Fruit fly (Drosophila melanogaster): ENCODE results near the gene CG13674.

The CG13674 gene

dm6 chr3L:8186627-8187396 is 32.0 kb downstream of the CG13674 start, which contains the start of the genes ERR and Atg18a (continued):
- TF ChIP-seq CG8089 (GFP tag; optimal IDR thresholded peaks at IDR 0.05) (peak; percentile 76), CG2678 (tag; optimal IDR thresholded peaks at IDR 0.05) (peak; percentile 84), croc (GFP tag; conservative IDR thresholded peaks at IDR 0.05) (peak; percentile 85), CG6813 (GFP tag; optimal IDR thresholded peaks at IDR 0.05) (no peak), sc (optimal IDR thresholded peaks at IDR 0.05) (no peak), sc (GFP tag; optimal IDR thresholded peaks at IDR 0.05) (peak; percentile 56), Hey (tag; optimal IDR thresholded peaks at IDR 0.05) (peak; percentile 57), CG10462 (GFP tag; optimal IDR thresholded peaks at IDR 0.05) (peak; percentile 71), CG13424 (tag; optimal IDR thresholded peaks at IDR 0.05) (peak; percentile 89), ken (GFP tag; IDR thresholded peaks at IDR 0.05) (peak; percentile 87), btn (GFP tag; optimal IDR thresholded peaks at IDR 0.05) (peak; percentile 46), CG9797 (GFP tag; optimal IDR thresholded peaks at IDR 0.05) (peak; percentile 50), tio (GFP tag; optimal IDR thresholded peaks at IDR 0.05) (no peak), Meics (GFP tag; optimal IDR thresholded peaks at IDR 0.05) (peak; percentile 80), Taf1 (GFP tag; IDR thresholded peaks at IDR 0.05) (peak; percentile 78), gce (GFP tag; IDR thresholded peaks at IDR 0.05) (peak; percentile 48; the same call in 1 of the 3 replicates), Mad (GFP tag; optimal IDR thresholded peaks at IDR 0.05) (peak; percentile 90), CG10565 (GFP tag; optimal IDR thresholded peaks at IDR 0.05) (no peak), yki (optimal IDR thresholded peaks at IDR 0.05) (no peak), grau (tag; optimal IDR thresholded peaks at IDR 0.05) (peak; percentile 85), crp (GFP tag; optimal IDR thresholded peaks at IDR 0.05) (peak in 1 of 2 experiments; percentile 63), Med (GFP tag) (peak; percentile 97), Adf1 (GFP tag; IDR thresholded peaks at IDR 0.05) (peak; percentile 76), Abd-B (GFP tag; optimal IDR thresholded peaks at IDR 0.05) (peak; percentile 92), CG43689 (GFP tag; IDR thresholded peaks at IDR 0.05) (peak; percentile 58), CG12942 (GFP tag; optimal IDR thresholded peaks at IDR 0.05) (peak; percentile 81), pnt (GFP tag; optimal IDR thresholded peaks at IDR 0.05) (peak; percentile 79), NC2β (GFP tag; optimal IDR thresholded peaks at IDR 0.05) (peak; percentile 39), CG16815 (GFP tag; optimal IDR thresholded peaks at IDR 0.05) (peak; percentile 92), E2f2 (GFP tag; IDR thresholded peaks at IDR 0.05) (peak; percentile 65), CG16779 (GFP tag; IDR thresholded peaks at IDR 0.05) (peak; percentile 76; the same call in 1 of the 2 replicates), MESR4 (GFP tag; optimal IDR thresholded peaks at IDR 0.05) (peak; percentile 82), Doc2 (GFP tag; IDR thresholded peaks at IDR 0.05) (peak; percentile 77; the same call in 1 of the 2 replicates), lmd (GFP tag; IDR thresholded peaks at IDR 0.05) (peak; percentile 92), CG15011 (GFP tag; optimal IDR thresholded peaks at IDR 0.05) (peak; percentile 56), CG32767 (GFP tag; IDR thresholded peaks at IDR 0.05) (peak; percentile 76; the same call in 1 of the 2 replicates), dmrt99B (tag; optimal IDR thresholded peaks at IDR 0.05) (no peak), cwo (GFP tag; optimal IDR thresholded peaks at IDR 0.05) (peak; percentile 51), CG14965 (GFP tag; optimal IDR thresholded peaks at IDR 0.05; ENCODE audit: borderline replicate concordance) (no peak), sim (GFP tag; IDR thresholded peaks at IDR 0.05) (no peak), sens-2 (GFP tag; IDR thresholded peaks at IDR 0.05) (peak; percentile 72; the same call in 1 of the 2 replicates), dimm (GFP tag; IDR thresholded peaks at IDR 0.05) (peak; percentile 54; the same call in 1 of the 2 replicates), kay (GFP tag; optimal IDR thresholded peaks at IDR 0.05) (peak; percentile 40), ato (GFP tag; IDR thresholded peaks at IDR 0.05; ENCODE audit: partially characterized antibody) (no peak), CG42726 (GFP tag; IDR thresholded peaks at IDR 0.05; ENCODE audit: partially characterized antibody) (peak; percentile 14; the same call in 1 of the 2 replicates), HmgZ (tag; optimal IDR thresholded peaks at IDR 0.05) (peak; percentile 87), CG4424 (GFP tag; optimal IDR thresholded peaks at IDR 0.05) (peak; percentile 79), HHEX (GFP tag; optimal IDR thresholded peaks at IDR 0.05) (peak; percentile 11), Asciz (GFP tag; optimal IDR thresholded peaks at IDR 0.05) (no peak)

Data from whole organism, embryonic.